Worm (Caenorhabditis elegans) whole organism, early embryonic: ENCODE data around the gene sdz-26.

Experiments
- B0310.2 ChIP-seq: sonication (generic microtip); optimal IDR thresholded peaks from 2 replicates; lab custom pipeline; 2016; ENCODE audit warnings: mild to moderate bottlenecking, missing genetic modification characterization, missing compliant biosample characterization
- F13C5.2 ChIP-seq: sonication (generic microtip); optimal IDR thresholded peaks from 2 replicates; lab custom pipeline; 2017; ENCODE audit warnings: mild to moderate bottlenecking, missing genetic modification characterization, inconsistent platforms, missing compliant biosample characterization
- aly-1 ChIP-seq: sonication (generic microtip); optimal IDR thresholded peaks from 2 replicates; lab custom pipeline; 2016; ENCODE audit warnings: missing genetic modification characterization, missing compliant biosample characterization
- ama-1 ChIP-seq: fragments of 150-350 bp; optimal IDR thresholded peaks from 2 replicates; lab custom pipeline; 2014
- ceh-13 ChIP-seq: fragments of 200-800 bp; sonication (Bioruptor generic); optimal IDR thresholded peaks from 2 replicates; lab custom pipeline; 2018; ENCODE audit warnings: mild to moderate bottlenecking, missing genetic modification characterization, missing compliant biosample characterization
- ceh-36 ChIP-seq: sonication (generic microtip); optimal IDR thresholded peaks from 2 replicates; lab custom pipeline; 2016; ENCODE audit warnings: missing genetic modification characterization, inconsistent platforms, missing compliant biosample characterization
- ets-7 ChIP-seq: sonication (generic microtip); optimal IDR thresholded peaks from 2 replicates; lab custom pipeline; 2016; ENCODE audit warnings: missing genotype, missing genetic modification characterization, missing compliant biosample characterization
- flt-1 ChIP-seq: fragments of 200-800 bp; sonication (Bioruptor generic); IDR thresholded peaks from 2 replicates; pipeline ENCODE4 v1.3.6; 2022; ENCODE audit warnings: missing genetic modification characterization, missing compliant biosample characterization
- hmbx-1 ChIP-seq: sonication (generic microtip); optimal IDR thresholded peaks from 2 replicates; lab custom pipeline; 2016; ENCODE audit warnings: mild to moderate bottlenecking, missing genetic modification characterization, missing compliant biosample characterization
- hmg-4 ChIP-seq: fragments of 200-800 bp; sonication (Bioruptor generic); optimal IDR thresholded peaks from 2 replicates; lab custom pipeline; 2018; ENCODE audit warnings: mild to moderate bottlenecking, missing genetic modification characterization, missing compliant biosample characterization
- hnd-1 ChIP-seq: sonication (generic microtip); optimal IDR thresholded peaks from 2 replicates; lab custom pipeline; 2016; ENCODE audit warnings: missing genetic modification characterization, missing compliant biosample characterization
- pes-1 ChIP-seq: fragments of 200-800 bp; sonication (Bioruptor generic); IDR thresholded peaks from 2 replicates; pipeline ENCODE4 v1.3.6; 2022; ENCODE audit warnings: missing genetic modification reagents, missing genetic modification characterization, missing compliant biosample characterization
- scrt-1 ChIP-seq: fragments of 200-800 bp; sonication (Bioruptor generic); IDR thresholded peaks from 2 replicates; pipeline ENCODE4 v1.3.6; 2022; ENCODE audit warnings: missing genetic modification characterization, missing compliant biosample characterization
- sea-1 ChIP-seq: fragments of 200-800 bp; sonication (Bioruptor generic); conservative IDR thresholded peaks from 2 replicates; pipeline ENCODE4 v1.3.6; 2022; ENCODE audit warnings: missing genetic modification characterization, missing compliant biosample characterization
- tbx-11 ChIP-seq: fragments of 200-800 bp; sonication (Bioruptor generic); IDR thresholded peaks from 2 replicates; pipeline ENCODE4 v1.3.6; 2022; ENCODE audit warnings: missing genetic modification characterization, missing compliant biosample characterization
- tbx-37 ChIP-seq: fragments of 200-800 bp; sonication (Bioruptor generic); conservative IDR thresholded peaks from 2 replicates; pipeline ENCODE4 v1.3.6; 2022; ENCODE audit warnings: missing genetic modification reagents, missing genetic modification characterization, missing compliant biosample characterization
- tra-4 ChIP-seq: sonication (generic microtip); optimal IDR thresholded peaks from 2 replicates; lab custom pipeline; 2017; ENCODE audit warnings: missing genetic modification characterization, missing compliant biosample characterization

sdz-26 gene

DNA sequence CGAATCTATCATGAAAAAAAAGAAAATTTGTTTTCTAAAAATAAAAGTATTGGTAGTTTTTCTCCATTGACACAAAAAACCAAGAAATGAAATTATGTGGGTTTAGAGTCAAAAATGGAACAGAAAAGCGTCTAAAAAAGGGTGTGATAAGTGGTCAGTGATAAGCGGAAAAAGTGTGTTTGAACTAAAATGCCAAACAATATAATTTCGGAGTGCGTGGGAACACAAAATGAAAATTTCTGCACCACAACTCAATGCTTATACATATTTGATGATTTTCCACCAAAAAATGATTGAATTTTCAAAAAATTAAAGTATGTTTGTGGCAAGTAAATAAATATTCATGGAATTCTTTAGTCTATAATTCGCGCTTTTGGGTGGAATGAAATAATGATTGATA is 33.9 kb downstream of the sdz-26 start:
- TF ChIP-seq hnd-1 (tag; lab: Kevin White, UChicago): no peak
- no peak for TF ChIP-seq tbx-11 (GFP tag; lab: Robert Waterston, UW)
- no peak for TF ChIP-seq ceh-36
- no peak for TF ChIP-seq pes-1
- no peak for TF ChIP-seq F13C5.2 (tag; lab: Kevin White, UChicago)
- TF ChIP-seq flt-1 (GFP tag; lab: Robert Waterston, UW): no peak
- TF ChIP-seq tbx-37 (GFP tag; lab: Robert Waterston, UW): no peak
- TF ChIP-seq aly-1 (tag; lab: Kevin White, UChicago): no peak
- no peak for TF ChIP-seq ama-1 (lab: Kevin White, UChicago)
- no peak for TF ChIP-seq tra-4
- no peak for TF ChIP-seq sea-1 (GFP tag; lab: Robert Waterston, UW)
- no peak for TF ChIP-seq ets-7 (tag; lab: Kevin White, UChicago)
- no peak for TF ChIP-seq scrt-1 (GFP tag; lab: Robert Waterston, UW)
- no peak for TF ChIP-seq ceh-13 (GFP tag; lab: Kevin White, UChicago)
- no peak for TF ChIP-seq hmbx-1

DNA sequence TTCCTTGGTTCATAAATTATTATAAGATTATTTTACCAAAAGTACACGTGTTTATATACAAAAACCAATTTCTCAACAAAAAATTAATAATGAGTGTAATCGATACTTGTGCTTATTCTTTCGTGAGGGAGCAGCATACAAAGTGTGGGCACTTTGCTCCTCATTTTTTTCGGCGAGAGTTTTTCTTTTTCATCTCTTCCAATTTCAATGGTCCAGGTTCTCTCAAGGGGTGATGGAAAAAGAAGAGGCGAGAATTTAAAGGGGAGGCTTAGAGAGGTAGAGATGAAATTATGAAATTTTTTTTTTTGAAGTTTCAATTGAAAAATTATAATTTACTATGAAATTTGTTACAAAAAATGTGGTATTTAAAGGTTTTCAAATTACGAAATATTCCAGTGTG is 35.4 kb downstream of the sdz-26 start:
- TF ChIP-seq aly-1 (tag; lab: Kevin White, UChicago) (no peak), ets-7 (tag; lab: Kevin White, UChicago) (no peak), ceh-36 (no peak), tra-4 (no peak), tbx-37 (GFP tag; lab: Robert Waterston, UW) (no peak), B0310.2 (tag; lab: Kevin White, UChicago) (no peak), hmg-4 (GFP tag; lab: Kevin White, UChicago) (no peak), hnd-1 (tag; lab: Kevin White, UChicago) (no peak), pes-1 (no peak), ceh-13 (GFP tag; lab: Kevin White, UChicago) (no peak), ama-1 (lab: Kevin White, UChicago) (no peak), F13C5.2 (tag; lab: Kevin White, UChicago) (no peak), hmbx-1 (no peak), flt-1 (GFP tag; lab: Robert Waterston, UW) (no peak), sea-1 (GFP tag; lab: Robert Waterston, UW) (no peak), tbx-11 (GFP tag; lab: Robert Waterston, UW) (no peak), scrt-1 (GFP tag; lab: Robert Waterston, UW) (no peak)

DNA sequence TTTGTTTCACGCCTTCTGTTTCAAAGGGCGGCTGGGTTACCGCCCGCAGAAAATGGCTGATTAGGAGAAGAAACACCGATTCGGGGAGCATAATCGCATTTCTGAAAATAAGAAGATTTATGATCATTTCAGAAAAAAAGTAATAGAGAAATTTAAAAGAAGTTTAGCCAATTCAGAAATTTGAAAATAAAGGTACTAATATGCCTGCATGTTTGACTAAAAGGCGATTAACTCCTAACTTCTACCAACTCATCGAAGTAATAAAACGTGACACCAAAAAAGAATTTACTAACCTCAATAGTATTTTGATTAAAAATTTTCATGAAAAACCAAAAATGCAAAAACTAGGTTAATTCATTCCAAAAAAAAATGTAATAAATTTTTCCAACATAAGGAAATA is 43.2 kb downstream of the sdz-26 start, which contains the start of gene plx-2:
TSS of gene plx-2 (minus strand) at position 101 of the 400 bp plus-strand sequence.
- no peak for TF ChIP-seq ceh-13 (GFP tag; lab: Kevin White, UChicago)
- TF ChIP-seq pes-1: no peak
- TF ChIP-seq tbx-37 (GFP tag; lab: Robert Waterston, UW): no peak

DNA sequence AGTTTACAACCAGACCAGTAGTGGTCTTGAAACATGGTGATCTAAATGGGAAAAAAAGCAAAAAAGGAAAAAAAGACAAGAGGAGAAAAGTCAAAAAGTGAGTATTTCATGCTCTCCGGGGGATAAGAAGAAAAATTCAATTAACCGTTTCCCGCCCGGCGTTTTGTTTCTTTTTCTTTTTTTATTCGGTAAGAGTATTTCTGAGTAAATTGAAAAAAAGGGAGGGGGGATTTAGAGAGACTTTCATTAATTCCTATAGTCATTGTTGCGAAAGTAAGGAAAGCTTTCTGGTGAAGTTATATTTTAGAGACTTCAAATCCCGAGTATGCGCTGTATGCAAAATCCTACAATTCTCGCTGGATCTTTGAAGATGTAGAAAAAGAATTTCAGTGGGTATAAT is 46.2 kb downstream of the sdz-26 start:
- no peak for TF ChIP-seq hmbx-1
- TF ChIP-seq ceh-36: no peak
- TF ChIP-seq tra-4: no peak
- no peak for TF ChIP-seq F13C5.2 (tag; lab: Kevin White, UChicago)
- TF ChIP-seq ama-1 (lab: Kevin White, UChicago): no peak
- TF ChIP-seq tbx-37 (GFP tag; lab: Robert Waterston, UW): no peak
- TF ChIP-seq hnd-1 (tag; lab: Kevin White, UChicago): no peak
- TF ChIP-seq ets-7 (tag; lab: Kevin White, UChicago): no peak
- TF ChIP-seq pes-1: no peak
- TF ChIP-seq B0310.2 (tag; lab: Kevin White, UChicago): no peak
- TF ChIP-seq flt-1 (GFP tag; lab: Robert Waterston, UW): no peak

DNA sequence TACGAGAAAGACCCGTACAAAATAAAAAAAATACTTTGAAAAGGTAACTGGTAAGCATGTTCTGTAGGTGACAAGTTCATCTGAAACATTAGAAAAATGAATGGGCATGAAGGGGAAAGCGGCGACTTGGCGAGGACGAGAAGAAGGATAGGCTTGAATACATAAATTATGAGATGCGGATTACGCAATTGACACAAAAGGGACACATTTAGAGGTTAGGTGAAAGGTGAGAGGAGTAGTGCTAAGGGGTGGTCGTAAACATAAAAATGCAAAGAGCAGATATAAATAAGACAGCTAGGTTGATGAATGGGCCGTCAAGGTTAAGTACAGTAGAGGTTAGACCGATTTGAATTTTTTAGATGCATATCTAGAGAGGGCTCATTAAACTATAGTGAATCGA is 47.3 kb downstream of the sdz-26 start:
- TF ChIP-seq ceh-13 (GFP tag; lab: Kevin White, UChicago): no peak
- TF ChIP-seq sea-1 (GFP tag; lab: Robert Waterston, UW): no peak
- TF ChIP-seq tbx-37 (GFP tag; lab: Robert Waterston, UW): no peak
- no peak for TF ChIP-seq F13C5.2 (tag; lab: Kevin White, UChicago)
- no peak for TF ChIP-seq hmbx-1
- TF ChIP-seq ama-1 (lab: Kevin White, UChicago): no peak
- no peak for TF ChIP-seq tbx-11 (GFP tag; lab: Robert Waterston, UW)
- TF ChIP-seq tra-4: no peak
- TF ChIP-seq aly-1 (tag; lab: Kevin White, UChicago): no peak
- no peak for TF ChIP-seq ets-7 (tag; lab: Kevin White, UChicago)
- no peak for TF ChIP-seq B0310.2 (tag; lab: Kevin White, UChicago)

DNA sequence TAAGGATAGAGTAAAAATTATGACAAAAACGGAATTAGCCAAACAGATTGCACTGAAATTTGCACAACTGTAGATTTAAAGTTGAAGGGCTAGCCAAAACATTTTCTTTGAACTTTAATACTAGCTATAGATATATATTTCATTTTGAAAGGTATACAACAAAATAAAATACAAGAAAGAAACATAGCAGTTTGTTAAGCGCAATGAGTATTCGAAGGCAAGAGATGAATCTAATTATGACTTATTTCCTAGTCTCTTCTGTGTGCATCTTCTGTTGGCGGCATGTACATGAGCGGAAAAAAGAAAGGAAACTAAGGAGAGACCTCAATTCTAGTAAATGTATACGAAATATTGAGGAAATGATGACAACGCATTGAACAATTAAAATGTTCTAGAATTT is 50.5 kb downstream of the sdz-26 start:
- TF ChIP-seq pes-1: no peak
- no peak for TF ChIP-seq ama-1 (lab: Kevin White, UChicago)
- no peak for TF ChIP-seq F13C5.2 (tag; lab: Kevin White, UChicago)
- no peak for TF ChIP-seq flt-1 (GFP tag; lab: Robert Waterston, UW)
- no peak for TF ChIP-seq B0310.2 (tag; lab: Kevin White, UChicago)
- TF ChIP-seq hmg-4 (GFP tag; lab: Kevin White, UChicago): no peak
- no peak for TF ChIP-seq hmbx-1
- TF ChIP-seq tra-4: no peak
- no peak for TF ChIP-seq ceh-36
- no peak for TF ChIP-seq ets-7 (tag; lab: Kevin White, UChicago)
- TF ChIP-seq ceh-13 (GFP tag; lab: Kevin White, UChicago): no peak
- no peak for TF ChIP-seq tbx-37 (GFP tag; lab: Robert Waterston, UW)
- TF ChIP-seq sea-1 (GFP tag; lab: Robert Waterston, UW): no peak
- no peak for TF ChIP-seq aly-1 (tag; lab: Kevin White, UChicago)
- TF ChIP-seq tbx-11 (GFP tag; lab: Robert Waterston, UW): no peak
- no peak for TF ChIP-seq scrt-1 (GFP tag; lab: Robert Waterston, UW)
- no peak for TF ChIP-seq hnd-1 (tag; lab: Kevin White, UChicago)
